Fruit fly (Drosophila melanogaster) whole organism, embryonic: ENCODE measurements around the gene CG32276.

Source experiments
- Ada2b ChIP-seq: fragments of 200-800 bp; sonication (Bioruptor generic); IDR thresholded peaks from 2 replicates; pipeline ENCODE4 v1.3.6; 2022; ENCODE audit warnings: missing biosample characterization, missing genetic modification characterization
- Atf-2 ChIP-seq: fragments of 200-800 bp; sonication (Bioruptor generic); optimal IDR thresholded peaks from 2 replicates; lab custom pipeline; 2016; ENCODE audit warnings: missing biosample characterization, missing genetic modification characterization
- C15 ChIP-seq: fragments of 200-800 bp; sonication (Bioruptor generic); IDR thresholded peaks from 3 replicates; pipeline ENCODE4 v1.3.6; 2022; ENCODE audit warnings: missing biosample characterization, missing genetic modification characterization
- CG10565 ChIP-seq: fragments of 200-800 bp; sonication (Bioruptor generic); optimal IDR thresholded peaks from 3 replicates; lab custom pipeline; 2016; ENCODE audit warnings: missing biosample characterization, mild to moderate bottlenecking, missing genetic modification characterization
- CG15269 ChIP-seq: fragments of 200-800 bp; sonication (Bioruptor generic); optimal IDR thresholded peaks from 2 replicates; lab custom pipeline; 2018; ENCODE audit warnings: missing biosample characterization, mild to moderate bottlenecking, missing genetic modification characterization, moderate library complexity
- Sox102F ChIP-seq: fragments of 200-800 bp; sonication (Bioruptor generic); optimal IDR thresholded peaks from 2 replicates; lab custom pipeline; 2018; ENCODE audit warnings: missing biosample characterization, mild to moderate bottlenecking, missing genetic modification characterization, moderate library complexity
- al ChIP-seq: fragments of 200-800 bp; sonication (Bioruptor generic); IDR thresholded peaks from 2 replicates; pipeline ENCODE4 v1.3.6; 2022; ENCODE audit warnings: missing biosample characterization, missing genetic modification characterization
- br ChIP-seq: fragments of >200 bp; optimal IDR thresholded peaks from 2 replicates; lab custom pipeline; 2017
- chinmo ChIP-seq: fragments of 200-800 bp; sonication (Bioruptor generic); IDR thresholded peaks from 4 replicates; pipeline ENCODE4 v1.3.6; 2022; ENCODE audit warnings: missing biosample characterization, missing genetic modification characterization; ENCODE audit not compliant: partially characterized antibody
- dysf ChIP-seq: fragments of 200-800 bp; sonication (Bioruptor generic); IDR thresholded peaks from 3 replicates; pipeline ENCODE4 v1.3.6; 2022; ENCODE audit warnings: missing biosample characterization, missing genetic modification characterization
- gro ChIP-seq: fragments of 200-800 bp; sonication (Bioruptor generic); optimal IDR thresholded peaks from 2 replicates; lab custom pipeline; 2016; ENCODE audit warnings: missing biosample characterization, missing genetic modification characterization
- pita ChIP-seq: fragments of 200-800 bp; sonication (Bioruptor generic); optimal IDR thresholded peaks from 2 replicates; lab custom pipeline; 2017; ENCODE audit warnings: missing biosample characterization, mild to moderate bottlenecking, missing genetic modification characterization
- psq ChIP-seq: fragments of 200-800 bp; sonication (Bioruptor generic); optimal IDR thresholded peaks from 2 replicates; lab custom pipeline; 2017; ENCODE audit warnings: missing biosample characterization, missing genetic modification characterization
- sna ChIP-seq: fragments of 200-800 bp; sonication (Bioruptor generic); IDR thresholded peaks from 2 replicates; pipeline ENCODE4 v1.3.6; 2022; ENCODE audit warnings: missing biosample characterization, missing genetic modification characterization; ENCODE audit not compliant: partially characterized antibody

DNA sequence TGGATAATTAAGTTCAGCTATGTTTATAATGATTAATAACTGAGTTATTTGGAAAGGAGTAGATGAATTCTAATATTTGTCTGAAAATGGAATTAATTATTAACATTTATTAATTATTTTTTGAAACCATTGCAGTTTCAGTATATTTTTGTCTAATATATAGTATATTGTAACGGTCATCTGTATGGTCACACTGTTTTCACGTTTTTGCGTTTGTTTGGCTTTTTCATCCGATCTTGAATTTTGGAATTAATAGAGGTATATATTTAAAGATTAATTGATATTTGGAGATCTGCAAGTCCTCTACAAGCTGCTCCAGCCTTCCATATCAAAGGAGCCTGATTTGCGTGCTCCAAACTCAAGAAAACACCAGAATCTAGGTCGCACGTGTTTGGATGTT is 29.7 kb downstream of the CG32276 start, which contains the start of the genes CG32278 and CG32281:
- TF ChIP-seq br (lab: Kevin White, UChicago) (no peak), sna (GFP tag; lab: Robert Waterston, UW) (no peak), Sox102F (GFP tag; lab: Kevin White, UChicago) (no peak), chinmo (GFP tag; lab: Robert Waterston, UW) (no peak), gro (GFP tag; lab: Kevin White, UChicago) (no peak), pita (GFP tag; lab: Kevin White, UChicago) (no peak), C15 (GFP tag; lab: Robert Waterston, UW) (no peak), dysf (GFP tag; lab: Robert Waterston, UW) (no peak), Atf-2 (no peak), al (no peak), psq (GFP tag; lab: Kevin White, UChicago) (no peak), Ada2b (GFP tag; lab: Robert Waterston, UW) (no peak), CG10565 (no peak), CG15269 (tag; lab: Kevin White, UChicago) (no peak)
